Fruit fly (Drosophila melanogaster) whole organism, embryonic: ENCODE measurements around the gene CG34244.

Experiments used
- Abd-B ChIP-seq: fragments of 200-800 bp; sonication (Bioruptor generic); optimal IDR thresholded peaks from 2 replicates; lab custom pipeline; 2018; ENCODE audit warnings: missing biosample characterization, mild to moderate bottlenecking, missing genetic modification characterization, moderate library complexity
- Atf6 ChIP-seq: fragments of 200-800 bp; sonication (Bioruptor generic); IDR thresholded peaks from 2 replicates; pipeline ENCODE4 v1.3.6; 2022; ENCODE audit warnings: missing biosample characterization, missing genetic modification characterization
- BEAF-32 ChIP-seq: fragments of 200-800 bp; sonication (Bioruptor generic); optimal IDR thresholded peaks from 3 replicates; lab custom pipeline; 2017; ENCODE audit warnings: missing biosample characterization, missing genetic modification characterization, mild to moderate bottlenecking, moderate library complexity, missing genetic modification reagents
- CG10209 ChIP-seq: fragments of 200-800 bp; sonication (Bioruptor generic); optimal IDR thresholded peaks from 3 replicates; lab custom pipeline; 2017; ENCODE audit warnings: missing biosample characterization, mild to moderate bottlenecking, missing genetic modification characterization, missing genetic modification reagents
- CG10366 ChIP-seq: fragments of 200-800 bp; sonication (Bioruptor generic); IDR thresholded peaks from 2 replicates; pipeline ENCODE4 v1.3.6; 2022; ENCODE audit warnings: missing biosample characterization, missing genetic modification characterization
- CG11085 ChIP-seq: fragments of 200-800 bp; sonication (Bioruptor generic); IDR thresholded peaks from 2 replicates; pipeline ENCODE4 v1.3.6; 2022; ENCODE audit warnings: missing biosample characterization, missing genetic modification characterization
- CG1233 ChIP-seq: fragments of 200-800 bp; sonication (Bioruptor generic); optimal IDR thresholded peaks from 4 replicates; lab custom pipeline; 2018; ENCODE audit warnings: missing biosample characterization, mild to moderate bottlenecking, missing genetic modification characterization
- CG2712 ChIP-seq: fragments of 200-800 bp; optimal IDR thresholded peaks from 3 replicates; lab custom pipeline; 2019; ENCODE audit warnings: missing biosample characterization, mild to moderate bottlenecking, missing genetic modification characterization, moderate library complexity
- CG3407 ChIP-seq: fragments of 200-800 bp; sonication (Bioruptor generic); optimal IDR thresholded peaks from 2 replicates; lab custom pipeline; 2018; ENCODE audit warnings: missing biosample characterization, mild to moderate bottlenecking, missing genetic modification characterization
- CG3995 ChIP-seq: fragments of 200-800 bp; sonication (Bioruptor generic); optimal IDR thresholded peaks from 3 replicates; lab custom pipeline; 2016; ENCODE audit warnings: missing biosample characterization, missing genetic modification characterization
- CG4707 ChIP-seq: fragments of 200-800 bp; sonication (Bioruptor generic); optimal IDR thresholded peaks from 2 replicates; lab custom pipeline; 2018; ENCODE audit warnings: missing biosample characterization, mild to moderate bottlenecking, missing genetic modification characterization, moderate library complexity
- CG6689 ChIP-seq: fragments of 200-800 bp; sonication (Bioruptor generic); IDR thresholded peaks from 2 replicates; pipeline ENCODE4 v1.3.6; 2022; ENCODE audit warnings: missing biosample characterization, missing genetic modification characterization
- CG7745 ChIP-seq: fragments of 200-800 bp; sonication (Bioruptor generic); optimal IDR thresholded peaks from 2 replicates; lab custom pipeline; 2018; ENCODE audit warnings: missing biosample characterization, mild to moderate bottlenecking, missing genetic modification characterization, moderate library complexity
- CG7839 ChIP-seq: fragments of 200-800 bp; sonication (Bioruptor generic); optimal IDR thresholded peaks from 3 replicates; lab custom pipeline; 2018; ENCODE audit warnings: missing biosample characterization, mild to moderate bottlenecking, missing genetic modification characterization, moderate library complexity
- CG7963 ChIP-seq: fragments of 200-800 bp; sonication (Bioruptor generic); IDR thresholded peaks from 3 replicates; pipeline ENCODE4 v1.3.6; 2022; ENCODE audit warnings: missing biosample characterization, missing genetic modification characterization; ENCODE audit not compliant: partially characterized antibody
- CG8924 ChIP-seq: fragments of 200-800 bp; optimal IDR thresholded peaks from 3 replicates; lab custom pipeline; 2019; ENCODE audit warnings: missing biosample characterization, mild to moderate bottlenecking, missing genetic modification characterization, moderate library complexity
- E2f1 ChIP-seq: fragments of 200-800 bp; sonication (Bioruptor generic); IDR thresholded peaks from 2 replicates; pipeline ENCODE4 v1.3.6; 2022; ENCODE audit warnings: missing biosample characterization, missing genetic modification characterization
- Fer3 ChIP-seq: fragments of 200-800 bp; sonication (Bioruptor generic); optimal IDR thresholded peaks from 2 replicates; lab custom pipeline; 2018; ENCODE audit warnings: missing biosample characterization, mild to moderate bottlenecking, missing genetic modification characterization, moderate library complexity
- H2.0 ChIP-seq: fragments of 200-800 bp; sonication (Bioruptor generic); IDR thresholded peaks from 2 replicates; pipeline ENCODE4 v1.3.6; 2022; ENCODE audit warnings: missing biosample characterization, missing genetic modification characterization
- Mad ChIP-seq: fragments of 200-800 bp; sonication (Bioruptor generic); optimal IDR thresholded peaks from 2 replicates; lab custom pipeline; 2016; ENCODE audit warnings: missing biosample characterization, missing genetic modification characterization
- Myb ChIP-seq: fragments of 200-800 bp; sonication (Bioruptor generic); optimal IDR thresholded peaks from 2 replicates; lab custom pipeline; 2016; ENCODE audit warnings: missing biosample characterization, missing genetic modification characterization
- Nf-YB ChIP-seq: fragments of 200-800 bp; sonication (Bioruptor generic); optimal IDR thresholded peaks from 3 replicates; lab custom pipeline; 2019; ENCODE audit warnings: missing biosample characterization, mild to moderate bottlenecking, missing genetic modification characterization, moderate library complexity
- Sox100B ChIP-seq: fragments of 200-800 bp; sonication (Bioruptor generic); optimal IDR thresholded peaks from 3 replicates; lab custom pipeline; 2018; ENCODE audit warnings: missing biosample characterization, mild to moderate bottlenecking, missing genetic modification characterization
- Sry-β ChIP-seq: fragments of 200-800 bp; sonication (Bioruptor generic); optimal IDR thresholded peaks from 2 replicates; lab custom pipeline; 2018; ENCODE audit warnings: missing biosample characterization, mild to moderate bottlenecking, missing genetic modification characterization, moderate library complexity
- Xrp1 ChIP-seq: fragments of 200-800 bp; sonication (Bioruptor generic); IDR thresholded peaks from 2 replicates; pipeline ENCODE4 v1.3.6; 2022; ENCODE audit warnings: missing biosample characterization, missing genetic modification characterization
- ci ChIP-seq: fragments of 200-800 bp; sonication (Bioruptor generic); IDR thresholded peaks from 3 replicates; pipeline ENCODE4 v1.3.6; 2022; ENCODE audit warnings: missing biosample characterization, missing genetic modification characterization
- da ChIP-seq: fragments of 200-800 bp; sonication (Bioruptor generic); optimal IDR thresholded peaks from 2 replicates; lab custom pipeline; 2016; ENCODE audit warnings: missing biosample characterization, missing genetic modification characterization
- dpn ChIP-seq, 2 experiments: fragments of 200-800 bp; sonication (Bioruptor generic); optimal IDR thresholded peaks; 3 replicates each; lab custom pipeline; 2016; ENCODE audit warnings: missing biosample characterization in 2 of 2, missing genetic modification characterization in 2 of 2
- ewg ChIP-seq: fragments of 200-800 bp; sonication (Bioruptor generic); optimal IDR thresholded peaks from 3 replicates; lab custom pipeline; 2017; ENCODE audit warnings: mild to moderate bottlenecking, missing biosample characterization, missing genetic modification reagents, missing genetic modification characterization
- gce ChIP-seq: fragments of 200-800 bp; sonication (Bioruptor generic); IDR thresholded peaks from 3 replicates; pipeline ENCODE4 v1.3.6; 2022; ENCODE audit warnings: missing biosample characterization, missing genetic modification characterization
- gcm2 ChIP-seq: fragments of 200-800 bp; sonication (Bioruptor generic); optimal IDR thresholded peaks from 2 replicates; lab custom pipeline; 2016; ENCODE audit warnings: missing biosample characterization, missing genetic modification characterization
- gfzf ChIP-seq: fragments of 200-800 bp; sonication (Bioruptor generic); optimal IDR thresholded peaks from 2 replicates; lab custom pipeline; 2016; ENCODE audit warnings: missing biosample characterization, mild to moderate bottlenecking, missing genetic modification characterization, moderate library complexity
- grau ChIP-seq: fragments of 200-800 bp; optimal IDR thresholded peaks from 3 replicates; lab custom pipeline; 2019; ENCODE audit warnings: missing biosample characterization, mild to moderate bottlenecking, missing genetic modification characterization, moderate library complexity
- her ChIP-seq: fragments of 200-800 bp; sonication (Bioruptor generic); optimal IDR thresholded peaks from 2 replicates; lab custom pipeline; 2016; ENCODE audit warnings: missing biosample characterization, missing genetic modification characterization
- lilli ChIP-seq: fragments of 200-800 bp; sonication (Bioruptor generic); optimal IDR thresholded peaks from 3 replicates; lab custom pipeline; 2016; ENCODE audit warnings: missing biosample characterization, missing genetic modification characterization
- lov ChIP-seq, 2 experiments: fragments of 200-800 bp in 1 of 2; fragments of >200 bp in 1 of 2; sonication (Bioruptor generic) in 1 of 2; IDR thresholded peaks in 1 of 2; optimal IDR thresholded peaks in 1 of 2; 2 replicates in 1 of 2; 3 replicates in 1 of 2; pipeline versions ENCODE4 v1.3.6 to Lab custom; 2017 to 2022; ENCODE audit warnings: missing biosample characterization in 1 of 2, missing genetic modification characterization in 1 of 2
- mirr ChIP-seq: fragments of 200-800 bp; sonication (Bioruptor generic); optimal IDR thresholded peaks from 3 replicates; lab custom pipeline; 2018; ENCODE audit warnings: missing biosample characterization, mild to moderate bottlenecking, missing genetic modification characterization
- nerfin-1 ChIP-seq: fragments of 200-800 bp; sonication (Bioruptor generic); optimal IDR thresholded peaks from 3 replicates; lab custom pipeline; 2019; ENCODE audit warnings: missing biosample characterization, mild to moderate bottlenecking, missing genetic modification characterization, moderate library complexity
- nmo ChIP-seq: fragments of 200-800 bp; sonication (Bioruptor generic); optimal IDR thresholded peaks from 2 replicates; lab custom pipeline; 2018; ENCODE audit warnings: missing biosample characterization, mild to moderate bottlenecking, missing genetic modification characterization, moderate library complexity
- pros ChIP-seq: fragments of 200-800 bp; sonication (Bioruptor generic); optimal IDR thresholded peaks from 3 replicates; lab custom pipeline; 2019; ENCODE audit warnings: missing biosample characterization, mild to moderate bottlenecking, missing genetic modification characterization, moderate library complexity
- pzg ChIP-seq: fragments of 200-800 bp; sonication (Bioruptor generic); optimal IDR thresholded peaks from 3 replicates; lab custom pipeline; 2018; ENCODE audit warnings: missing biosample characterization, mild to moderate bottlenecking, missing genetic modification characterization, moderate library complexity
- rib ChIP-seq: fragments of 200-800 bp; sonication (Bioruptor generic); IDR thresholded peaks from 2 replicates; pipeline ENCODE4 v1.3.6; 2022; ENCODE audit warnings: missing biosample characterization, missing genetic modification characterization
- so ChIP-seq: fragments of 200-800 bp; sonication (Bioruptor generic); IDR thresholded peaks from 3 replicates; pipeline ENCODE4 v1.3.6; 2022; ENCODE audit warnings: missing biosample characterization, missing genetic modification characterization
- stwl ChIP-seq: fragments of 200-800 bp; sonication (Bioruptor generic); optimal IDR thresholded peaks from 3 replicates; lab custom pipeline; 2018; ENCODE audit warnings: missing biosample characterization, mild to moderate bottlenecking, missing genetic modification characterization, moderate library complexity
- trem ChIP-seq: fragments of 200-800 bp; optimal IDR thresholded peaks from 3 replicates; lab custom pipeline; 2019; ENCODE audit warnings: missing biosample characterization, mild to moderate bottlenecking, missing genetic modification characterization, moderate library complexity
- ttk ChIP-seq: fragments of 200-800 bp; sonication (Bioruptor generic); IDR thresholded peaks from 2 replicates; pipeline ENCODE4 v2.1.2; 2022; ENCODE audit warnings: missing biosample characterization, missing genetic modification characterization
- unpg ChIP-seq: fragments of 200-800 bp; sonication (Bioruptor generic); optimal IDR thresholded peaks from 3 replicates; lab custom pipeline; 2018; ENCODE audit warnings: missing biosample characterization, mild to moderate bottlenecking, missing genetic modification characterization, moderate library complexity

CG34244 gene

DNA sequence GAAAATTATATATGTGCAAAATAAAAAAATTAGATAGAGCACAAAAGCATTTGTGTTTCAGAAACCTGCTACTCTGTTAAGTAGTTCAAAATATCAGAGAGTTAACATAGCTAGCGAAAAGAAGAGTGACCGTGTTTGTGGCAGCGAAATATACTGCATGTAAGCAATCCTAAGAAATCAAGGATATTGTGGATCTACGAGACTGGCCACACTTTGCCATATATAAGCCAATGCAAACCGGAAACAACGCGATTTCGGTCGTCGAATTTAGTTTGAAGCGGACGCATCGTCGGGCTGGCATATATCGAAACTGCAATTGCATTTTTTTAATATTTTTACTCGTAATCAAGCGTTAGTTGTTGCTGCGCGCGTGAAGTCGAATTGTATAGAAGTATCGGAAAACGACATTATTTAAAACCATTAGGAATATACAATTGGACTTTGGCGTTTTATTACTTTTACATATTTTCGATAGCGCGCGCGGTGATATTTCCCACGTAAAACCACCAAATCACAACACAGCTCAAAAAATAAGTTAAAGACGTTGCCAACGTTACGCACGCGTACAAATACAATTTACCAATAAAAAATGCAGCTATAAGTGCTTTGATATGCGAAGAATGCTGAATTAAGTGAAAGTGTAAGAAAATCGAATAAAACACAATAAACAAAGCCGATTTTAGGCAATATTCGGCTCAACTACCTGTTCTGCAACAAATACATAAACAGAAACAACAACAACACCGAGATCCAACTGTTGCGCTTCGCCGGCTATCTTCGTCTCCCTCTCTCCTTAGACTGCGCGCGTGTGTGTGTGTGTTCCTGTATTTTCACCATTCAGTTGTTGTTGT, 44.9 kb downstream of the CG34244 start, which contains the start of gene nuf (continued):
- TF ChIP-seq CG1233 (GFP tag; lab: Kevin White, UChicago) (peak; percentile 15), CG7745 (tag; lab: Kevin White, UChicago) (no peak), CG2712 (peak; percentile 46), ttk (GFP tag; lab: Robert Waterston, UW) (peak; percentile 33; the same call in 1 of the 2 replicates), Xrp1 (GFP tag; lab: Robert Waterston, UW) (0 out of 2 replicates have a peak, but pooled peaks have one; percentile 37), gfzf (peak; percentile 86), CG7963 (GFP tag; lab: Robert Waterston, UW) (peak; percentile 32; the same call in 1 of the 3 replicates), Atf6 (peak; percentile 38; the same call in 1 of the 2 replicates), dpn (GFP tag; optimal IDR thresholded peaks at IDR 0.05; lab: Kevin White, UChicago) (peak in 1 of 2 experiments; percentile 24), gce (GFP tag; lab: Robert Waterston, UW) (peak; percentile 85; the same call in 2 of the 3 replicates), CG7839 (tag; lab: Kevin White, UChicago) (peak; percentile 23), Nf-YB (GFP tag; lab: Kevin White, UChicago) (peak; percentile 26), CG4707 (GFP tag; lab: Kevin White, UChicago) (peak; percentile 11), nmo (GFP tag; lab: Kevin White, UChicago) (peak; percentile 9), CG3995 (GFP tag; lab: Kevin White, UChicago) (peak; percentile 88), da (GFP tag; lab: Kevin White, UChicago) (no peak), CG10209 (GFP tag; lab: Kevin White, UChicago) (peak; percentile 38), so (GFP tag; lab: Robert Waterston, UW) (peak; percentile 20; the same call in 1 of the 3 replicates), lov (optimal IDR thresholded peaks at IDR 0.05; lab: Kevin White, UChicago) (no peak), lov (GFP tag; IDR thresholded peaks at IDR 0.05; lab: Robert Waterston, UW) (peak; percentile 27; the same call in 1 of the 3 replicates), stwl (peak; percentile 48), mirr (GFP tag; lab: Kevin White, UChicago) (peak; percentile 67), gcm2 (GFP tag; lab: Kevin White, UChicago) (peak; percentile 11), lilli (GFP tag; lab: Kevin White, UChicago) (no peak), rib (GFP tag; lab: Robert Waterston, UW) (peak; percentile 80), CG11085 (GFP tag; lab: Robert Waterston, UW) (peak; percentile 30; the same call in 1 of the 2 replicates), H2.0 (no peak), BEAF-32 (GFP tag; lab: Kevin White, UChicago) (peak; percentile 39), her (GFP tag; lab: Kevin White, UChicago) (peak; percentile 35), grau (tag; lab: Kevin White, UChicago) (peak; percentile 31), Myb (GFP tag; lab: Kevin White, UChicago) (no peak), Abd-B (no peak), CG6689 (no peak), ewg (GFP tag; lab: Kevin White, UChicago) (peak; percentile 37), nerfin-1 (no peak), Sry-β (no peak), pros (GFP tag; lab: Kevin White, UChicago) (peak; percentile 58), CG3407 (GFP tag; lab: Kevin White, UChicago) (peak; percentile 8), pzg (GFP tag; lab: Kevin White, UChicago) (peak; percentile 58), Mad (GFP tag; lab: Kevin White, UChicago) (peak; percentile 25), Fer3 (tag; lab: Kevin White, UChicago) (peak; percentile 39), E2f1 (peak; percentile 50; the same call in 1 of the 2 replicates), CG10366 (GFP tag; lab: Robert Waterston, UW) (no peak), unpg (GFP tag; lab: Kevin White, UChicago) (peak; percentile 44), trem (tag; lab: Kevin White, UChicago) (peak; percentile 51), ci (peak; percentile 86), CG8924 (tag; lab: Kevin White, UChicago) (peak; percentile 64), Sox100B (peak; percentile 74)
